Fruit fly (Drosophila melanogaster) whole organism, embryonic: Measurements from ENCODE around the gene CG5973.

Experiments used
- Antp ChIP-seq: fragments of 200-800 bp; sonication (Bioruptor generic); optimal IDR thresholded peaks from 3 replicates; lab custom pipeline; 2016; ENCODE audit warnings: missing biosample characterization, missing genetic modification characterization
- Bgb ChIP-seq: fragments of 200-800 bp; sonication (Bioruptor generic); IDR thresholded peaks from 2 replicates; pipeline ENCODE4 v1.3.6; 2022; ENCODE audit warnings: missing biosample characterization, missing genetic modification characterization; ENCODE audit not compliant: partially characterized antibody
- Blimp-1 ChIP-seq: fragments of 200-800 bp; sonication (Bioruptor generic); optimal IDR thresholded peaks from 3 replicates; lab custom pipeline; 2018; ENCODE audit warnings: missing biosample characterization, missing genetic modification characterization, mild to moderate bottlenecking, moderate library complexity, missing genetic modification reagents
- CG12299 ChIP-seq: fragments of 200-800 bp; sonication (Bioruptor generic); optimal IDR thresholded peaks from 2 replicates; lab custom pipeline; 2018; ENCODE audit warnings: missing biosample characterization, mild to moderate bottlenecking, missing genetic modification characterization
- CG14710 ChIP-seq: fragments of 200-800 bp; sonication (Bioruptor generic); optimal IDR thresholded peaks from 3 replicates; lab custom pipeline; 2019; ENCODE audit warnings: missing biosample characterization, mild to moderate bottlenecking, missing genetic modification characterization, moderate library complexity
- CG16863 ChIP-seq: fragments of 200-800 bp; sonication (Bioruptor generic); optimal IDR thresholded peaks from 3 replicates; lab custom pipeline; 2016; ENCODE audit warnings: missing biosample characterization, missing genetic modification characterization
- CG17385 ChIP-seq: fragments of 200-800 bp; sonication (Bioruptor generic); optimal IDR thresholded peaks from 3 replicates; lab custom pipeline; 2018; ENCODE audit warnings: missing biosample characterization, mild to moderate bottlenecking, missing genetic modification characterization
- CG18262 ChIP-seq: fragments of 200-800 bp; optimal IDR thresholded peaks from 3 replicates; lab custom pipeline; 2019; ENCODE audit warnings: missing biosample characterization, mild to moderate bottlenecking, missing genetic modification characterization, moderate library complexity
- CG32767 ChIP-seq: fragments of 200-800 bp; sonication (Bioruptor generic); IDR thresholded peaks from 2 replicates; pipeline ENCODE4 v1.3.6; 2022; ENCODE audit warnings: missing biosample characterization, missing genetic modification characterization
- CG32772 ChIP-seq: fragments of 200-800 bp; sonication (Bioruptor generic); IDR thresholded peaks from 2 replicates; pipeline ENCODE4 v1.3.6; 2022; ENCODE audit warnings: missing biosample characterization, missing genetic modification characterization
- CG34224 ChIP-seq: fragments of 200-800 bp; sonication (Bioruptor generic); IDR thresholded peaks from 3 replicates; pipeline ENCODE4 v1.3.6; 2022; ENCODE audit warnings: missing biosample characterization, missing genetic modification characterization; ENCODE audit not compliant: partially characterized antibody
- CG4360 ChIP-seq: fragments of 200-800 bp; sonication (Bioruptor generic); IDR thresholded peaks from 2 replicates; pipeline ENCODE4 v1.3.6; 2022; ENCODE audit warnings: missing biosample characterization, missing genetic modification characterization
- CG4707 ChIP-seq: fragments of 200-800 bp; sonication (Bioruptor generic); optimal IDR thresholded peaks from 2 replicates; lab custom pipeline; 2018; ENCODE audit warnings: missing biosample characterization, mild to moderate bottlenecking, missing genetic modification characterization, moderate library complexity
- CG6689 ChIP-seq: fragments of 200-800 bp; sonication (Bioruptor generic); IDR thresholded peaks from 2 replicates; pipeline ENCODE4 v1.3.6; 2022; ENCODE audit warnings: missing biosample characterization, missing genetic modification characterization
- CG9437 ChIP-seq: fragments of 200-800 bp; sonication (Bioruptor generic); optimal IDR thresholded peaks from 2 replicates; lab custom pipeline; 2018; ENCODE audit warnings: missing biosample characterization, mild to moderate bottlenecking, missing genetic modification characterization
- E2f2 ChIP-seq: fragments of 200-800 bp; sonication (Bioruptor generic); IDR thresholded peaks from 2 replicates; pipeline ENCODE4 v1.3.6; 2022; ENCODE audit warnings: missing biosample characterization, missing genetic modification characterization
- ERR ChIP-seq: fragments of 200-800 bp; sonication (Bioruptor generic); optimal IDR thresholded peaks from 2 replicates; lab custom pipeline; 2016; ENCODE audit warnings: missing biosample characterization, missing genetic modification characterization
- Hr51 ChIP-seq, 2 experiments: fragments of 200-800 bp; sonication (Bioruptor generic); optimal IDR thresholded peaks; 2 replicates in 1 of 2; 3 replicates in 1 of 2; lab custom pipeline; 2016 to 2018; ENCODE audit warnings: missing biosample characterization in 2 of 2, missing genetic modification characterization in 2 of 2, mild to moderate bottlenecking in 1 of 2, moderate library complexity in 1 of 2
- Lhr ChIP-seq: fragments of 200-800 bp; sonication (Bioruptor generic); optimal IDR thresholded peaks from 3 replicates; lab custom pipeline; 2017; ENCODE audit warnings: mild to moderate bottlenecking, missing biosample characterization, missing genetic modification reagents, missing genetic modification characterization
- Lim3 ChIP-seq: fragments of 200-800 bp; sonication (Bioruptor generic); IDR thresholded peaks from 2 replicates; pipeline ENCODE4 v1.3.6; 2022; ENCODE audit warnings: missing biosample characterization, missing genetic modification characterization
- PHDP ChIP-seq: fragments of 200-800 bp; sonication (Bioruptor generic); optimal IDR thresholded peaks from 3 replicates; lab custom pipeline; 2018; ENCODE audit warnings: missing biosample characterization, mild to moderate bottlenecking, missing genetic modification characterization, moderate library complexity
- Rfx ChIP-seq: fragments of 200-800 bp; sonication (Bioruptor generic); IDR thresholded peaks from 2 replicates; pipeline ENCODE4 v1.3.6; 2022; ENCODE audit warnings: missing biosample characterization, missing genetic modification characterization
- Rx ChIP-seq: fragments of 200-800 bp; sonication (Bioruptor generic); IDR thresholded peaks from 2 replicates; pipeline ENCODE4 v1.3.6; 2022; ENCODE audit warnings: missing biosample characterization, missing genetic modification characterization
- Side ChIP-seq: fragments of 200-800 bp; sonication (Bioruptor generic); optimal IDR thresholded peaks from 2 replicates; lab custom pipeline; 2016; ENCODE audit warnings: missing biosample characterization, missing genetic modification characterization
- Trl ChIP-seq, 3 experiments: fragments of >200 bp in 2 of 3; fragments of 200-800 bp in 1 of 3; sonication (Bioruptor generic) in 1 of 3; optimal IDR thresholded peaks; 2 replicates in 1 of 3; 3 replicates in 2 of 3; lab custom pipeline; 2016 to 2017; ENCODE audit warnings: missing biosample characterization in 1 of 3, missing genetic modification characterization in 1 of 3
- Vsx1 ChIP-seq: fragments of 200-800 bp; sonication (Bioruptor generic); optimal IDR thresholded peaks from 2 replicates; lab custom pipeline; 2017; ENCODE audit warnings: missing biosample characterization, mild to moderate bottlenecking, missing genetic modification characterization, missing genetic modification reagents
- aop ChIP-seq: fragments of 200-800 bp; sonication (Bioruptor generic); IDR thresholded peaks from 2 replicates; pipeline ENCODE4 v1.3.6; 2022; ENCODE audit warnings: missing biosample characterization, missing genetic modification characterization
- bcd ChIP-seq: fragments of 200-800 bp; sonication (Bioruptor generic); optimal IDR thresholded peaks from 2 replicates; lab custom pipeline; 2017; ENCODE audit warnings: missing biosample characterization, mild to moderate bottlenecking, missing genetic modification characterization
- crp ChIP-seq, 2 experiments: fragments of 200-800 bp; sonication (Bioruptor generic); optimal IDR thresholded peaks; 2 replicates in 1 of 2; 3 replicates in 1 of 2; lab custom pipeline; 2017; ENCODE audit warnings: missing biosample characterization in 2 of 2, missing genetic modification characterization in 2 of 2, mild to moderate bottlenecking in 1 of 2, moderate library complexity in 1 of 2
- dan ChIP-seq: fragments of 200-800 bp; sonication (Bioruptor generic); IDR thresholded peaks from 2 replicates; pipeline ENCODE4 v1.3.6; 2022; ENCODE audit warnings: missing biosample characterization, missing genetic modification characterization
- dati ChIP-seq: fragments of 200-800 bp; sonication (Bioruptor generic); IDR thresholded peaks from 2 replicates; pipeline ENCODE4 v1.3.6; 2022; ENCODE audit warnings: missing biosample characterization, missing genetic modification characterization
- dm ChIP-seq: fragments of 200-800 bp; sonication (Bioruptor generic); optimal IDR thresholded peaks from 3 replicates; lab custom pipeline; 2016; ENCODE audit warnings: missing biosample characterization, missing genetic modification characterization
- gcm ChIP-seq: fragments of 200-800 bp; sonication (Bioruptor generic); optimal IDR thresholded peaks from 2 replicates; lab custom pipeline; 2019; ENCODE audit warnings: missing biosample characterization, mild to moderate bottlenecking, missing genetic modification characterization, moderate library complexity
- jumu ChIP-seq: fragments of 200-800 bp; sonication (Bioruptor generic); optimal IDR thresholded peaks from 3 replicates; lab custom pipeline; 2016; ENCODE audit warnings: missing biosample characterization, missing genetic modification characterization
- kni ChIP-seq: fragments of 200-800 bp; sonication (Bioruptor generic); optimal IDR thresholded peaks from 3 replicates; lab custom pipeline; 2017; ENCODE audit warnings: mild to moderate bottlenecking, missing biosample characterization, missing genetic modification reagents, missing genetic modification characterization
- lbe ChIP-seq: fragments of 200-800 bp; sonication (Bioruptor generic); optimal IDR thresholded peaks from 2 replicates; lab custom pipeline; 2016; ENCODE audit warnings: missing biosample characterization, mild to moderate bottlenecking, missing genetic modification characterization
- mirr ChIP-seq: fragments of 200-800 bp; sonication (Bioruptor generic); optimal IDR thresholded peaks from 3 replicates; lab custom pipeline; 2018; ENCODE audit warnings: missing biosample characterization, mild to moderate bottlenecking, missing genetic modification characterization
- nau ChIP-seq: fragments of 200-800 bp; sonication (Bioruptor generic); optimal IDR thresholded peaks from 3 replicates; lab custom pipeline; 2017; ENCODE audit warnings: missing biosample characterization, mild to moderate bottlenecking, missing genetic modification characterization, missing genetic modification reagents
- nom ChIP-seq: fragments of 200-800 bp; sonication (Bioruptor generic); optimal IDR thresholded peaks from 2 replicates; lab custom pipeline; 2017; ENCODE audit warnings: missing biosample characterization, missing genetic modification characterization, mild to moderate bottlenecking, moderate library complexity, missing genetic modification reagents
- odd ChIP-seq: fragments of 200-800 bp; sonication (Bioruptor generic); optimal IDR thresholded peaks from 2 replicates; lab custom pipeline; 2017; ENCODE audit warnings: missing biosample characterization, mild to moderate bottlenecking, missing genetic modification characterization
- p53 ChIP-seq: fragments of 200-800 bp; sonication (Bioruptor generic); optimal IDR thresholded peaks from 2 replicates; lab custom pipeline; 2016; ENCODE audit warnings: missing biosample characterization, missing genetic modification characterization
- ro ChIP-seq: fragments of 200-800 bp; sonication (Bioruptor generic); IDR thresholded peaks from 2 replicates; pipeline ENCODE4 v1.3.6; 2022; ENCODE audit warnings: missing biosample characterization, missing genetic modification characterization
- slbo ChIP-seq: fragments of 200-800 bp; sonication (Bioruptor generic); IDR thresholded peaks from 2 replicates; pipeline ENCODE4 v1.3.6; 2022; ENCODE audit warnings: missing biosample characterization, missing genetic modification characterization
- ssp ChIP-seq: fragments of 200-800 bp; sonication (Bioruptor generic); IDR thresholded peaks from 2 replicates; pipeline ENCODE4 v1.3.6; 2022; ENCODE audit warnings: missing biosample characterization, missing genetic modification characterization
- tin ChIP-seq: fragments of 200-800 bp; sonication (Bioruptor generic); optimal IDR thresholded peaks from 3 replicates; lab custom pipeline; 2016; ENCODE audit warnings: missing biosample characterization, missing genetic modification characterization
- vnd ChIP-seq: fragments of 200-800 bp; sonication (Bioruptor generic); IDR thresholded peaks from 3 replicates; pipeline ENCODE4 v1.3.6; 2022; ENCODE audit warnings: missing biosample characterization, missing genetic modification characterization; ENCODE audit not compliant: partially characterized antibody
- wek ChIP-seq: fragments of 200-800 bp; sonication (Bioruptor generic); optimal IDR thresholded peaks from 3 replicates; lab custom pipeline; 2018; ENCODE audit warnings: missing biosample characterization, mild to moderate bottlenecking, missing genetic modification characterization, moderate library complexity
- zen ChIP-seq: fragments of 200-800 bp; sonication (Bioruptor generic); optimal IDR thresholded peaks from 3 replicates; lab custom pipeline; 2018; ENCODE audit warnings: missing biosample characterization, mild to moderate bottlenecking, missing genetic modification characterization, moderate library complexity

CG5973 gene

dm6 chr2L:7494341-7495293 is 57.3 kb downstream of the CG5973 start (continued):
- peak in 1 of 2 experiments; percentile 16 for TF ChIP-seq Hr51 (GFP tag; optimal IDR thresholded peaks at IDR 0.05; lab: Kevin White, UChicago)
- no peak for TF ChIP-seq tin (GFP tag; lab: Kevin White, UChicago)
- TF ChIP-seq odd: no peak
- TF ChIP-seq CG4360 (GFP tag; lab: Robert Waterston, UW): no peak
- no peak for TF ChIP-seq Side (GFP tag; lab: Kevin White, UChicago)
- TF ChIP-seq PHDP (tag; lab: Kevin White, UChicago): peak; percentile 56
- TF ChIP-seq aop (GFP tag; lab: Robert Waterston, UW): no peak
- no peak for TF ChIP-seq dati (GFP tag; lab: Robert Waterston, UW)
- no peak for TF ChIP-seq zen (tag; lab: Kevin White, UChicago)
- no peak for TF ChIP-seq Vsx1 (GFP tag; lab: Kevin White, UChicago)
- no peak for TF ChIP-seq nom (GFP tag; lab: Kevin White, UChicago)
- peak; percentile 15 for TF ChIP-seq gcm (GFP tag; lab: Kevin White, UChicago)
- TF ChIP-seq CG17385: peak; percentile 58
- no peak for TF ChIP-seq CG34224
- TF ChIP-seq Lhr: no peak
- no peak for TF ChIP-seq ro (GFP tag; lab: Robert Waterston, UW)
- TF ChIP-seq CG9437 (GFP tag; lab: Kevin White, UChicago): no peak
- peak; percentile 14 for TF ChIP-seq CG12299 (tag; lab: Kevin White, UChicago)
- peak; percentile 42 for TF ChIP-seq CG18262
- TF ChIP-seq dan (GFP tag; lab: Robert Waterston, UW): no peak
- no peak for TF ChIP-seq dm
- no peak for TF ChIP-seq kni (GFP tag; lab: Kevin White, UChicago)
- TF ChIP-seq CG4707 (GFP tag; lab: Kevin White, UChicago): no peak
- peak; percentile 46; the same call in 1 of the 2 replicates for TF ChIP-seq E2f2 (GFP tag; lab: Robert Waterston, UW)
- no peak for TF ChIP-seq CG32767 (GFP tag; lab: Robert Waterston, UW)
- TF ChIP-seq jumu (GFP tag; lab: Kevin White, UChicago): no peak
- no peak for TF ChIP-seq ssp
- peak; percentile 89 for TF ChIP-seq Blimp-1 (GFP tag; lab: Kevin White, UChicago)
- TF ChIP-seq crp (GFP tag; optimal IDR thresholded peaks at IDR 0.05; lab: Kevin White, UChicago): no peak
- peak; percentile 85 for TF ChIP-seq slbo (GFP tag; lab: Robert Waterston, UW)
- TF ChIP-seq ERR (GFP tag; lab: Kevin White, UChicago): no peak
- no peak for TF ChIP-seq bcd
- TF ChIP-seq lbe (GFP tag; lab: Kevin White, UChicago): no peak
- TF ChIP-seq Rfx (GFP tag; lab: Robert Waterston, UW): peak; percentile 87
- no peak for TF ChIP-seq Rx
- TF ChIP-seq Lim3: no peak
- TF ChIP-seq p53 (GFP tag; lab: Kevin White, UChicago): no peak
- no peak for TF ChIP-seq CG14710 (tag; lab: Kevin White, UChicago)
- no peak for TF ChIP-seq vnd (GFP tag; lab: Robert Waterston, UW)
- no peak for TF ChIP-seq nau
- TF ChIP-seq wek (GFP tag; lab: Kevin White, UChicago): no peak
- TF ChIP-seq mirr (GFP tag; lab: Kevin White, UChicago): no peak
- no peak for TF ChIP-seq Bgb (GFP tag; lab: Robert Waterston, UW)
- no peak for TF ChIP-seq CG6689 (GFP tag; lab: Robert Waterston, UW)
- peak; percentile 34 to 51 for TF ChIP-seq Trl (optimal IDR thresholded peaks at IDR 0.05; lab: Kevin White, UChicago)
- TF ChIP-seq Trl (GFP tag; optimal IDR thresholded peaks at IDR 0.05; lab: Kevin White, UChicago): no peak
- no peak for TF ChIP-seq CG16863 (GFP tag; lab: Kevin White, UChicago)
- TF ChIP-seq Antp (GFP tag; lab: Kevin White, UChicago): peak; percentile 51
- TF ChIP-seq CG32772 (GFP tag; lab: Robert Waterston, UW): no peak
